Worm (Caenorhabditis elegans): Measurements from ENCODE around the gene unc-93.

DNA sequence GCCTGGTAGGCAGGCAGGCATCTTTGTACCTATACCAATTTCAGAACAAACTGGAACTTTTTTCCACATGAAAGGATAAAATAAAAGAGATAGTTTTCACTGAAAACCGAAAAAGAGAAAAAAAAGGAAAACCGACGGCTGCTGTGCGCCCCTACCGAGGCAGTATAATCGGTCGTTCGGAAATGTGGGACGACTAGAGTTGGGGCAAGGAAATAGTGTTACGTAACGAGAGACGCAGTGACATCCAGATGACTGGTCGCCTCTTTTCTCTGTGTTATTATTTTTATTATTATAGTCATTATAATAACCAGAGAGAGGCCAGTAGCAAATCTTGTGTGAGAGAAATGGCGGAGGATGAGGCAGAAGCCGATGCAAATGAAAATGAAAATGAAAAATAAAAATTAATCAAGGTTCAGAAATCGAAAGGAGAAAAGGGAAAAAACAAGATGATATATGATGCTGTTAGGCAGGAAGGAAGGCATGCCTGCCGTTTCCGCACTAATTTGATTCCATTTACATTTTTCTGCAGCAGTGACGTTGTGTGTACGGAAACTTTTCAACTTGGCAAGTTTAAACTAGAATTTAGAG is 37.3 kb downstream of the unc-93 start:
- no peak for TF ChIP-seq pha-4 (tag; optimal IDR thresholded peaks at IDR 0.05)
- TF ChIP-seq C17E4.6 (GFP tag; IDR thresholded peaks at IDR 0.05) = no peak
- no peak for TF ChIP-seq T26A5.8 (tag; optimal IDR thresholded peaks at IDR 0.05)
- no peak for TF ChIP-seq F57A8.1 (GFP tag; optimal IDR thresholded peaks at IDR 0.05)
- no peak for TF ChIP-seq efl-1 (GFP tag; optimal IDR thresholded peaks at IDR 0.05)
- no peak for TF ChIP-seq hlh-12 (tag; optimal IDR thresholded peaks at IDR 0.05)
- no peak for TF ChIP-seq ZK185.1 (tag; optimal IDR thresholded peaks at IDR 0.05; ENCODE audit: poor library complexity, severe bottlenecking)
- no peak for TF ChIP-seq lin-35 (GFP tag; optimal IDR thresholded peaks at IDR 0.05)
- no peak for TF ChIP-seq nhr-90 (tag; optimal IDR thresholded peaks at IDR 0.05)
- no peak for TF ChIP-seq F23B12.7 (tag; optimal IDR thresholded peaks at IDR 0.05; ENCODE audit: insufficient read depth)
- no peak for TF ChIP-seq F33H1.4 (GFP tag; IDR thresholded peaks at IDR 0.05)
- no peak for TF ChIP-seq akir-1 (GFP tag; optimal IDR thresholded peaks at IDR 0.05)
- no peak for TF ChIP-seq madf-10 (tag; optimal IDR thresholded peaks at IDR 0.05)
- no peak for TF ChIP-seq ztf-25 (GFP tag; IDR thresholded peaks at IDR 0.05)
